Worm (Caenorhabditis elegans) whole organism, early embryonic: ENCODE data around the gene C16C4.18.
"Not testable (repeated sequence)": the region's sequence is repeated elsewhere in the genome, so short reads cannot be mapped to it uniquely, and the experiment has no call there.

ENCODE experiments used
- B0310.2 ChIP-seq: sonication (generic microtip); optimal IDR thresholded peaks from 2 replicates; lab custom pipeline; 2016; ENCODE audit warnings: mild to moderate bottlenecking, missing genetic modification characterization, missing compliant biosample characterization
- F13C5.2 ChIP-seq: sonication (generic microtip); optimal IDR thresholded peaks from 2 replicates; lab custom pipeline; 2017; ENCODE audit warnings: mild to moderate bottlenecking, missing genetic modification characterization, inconsistent platforms, missing compliant biosample characterization
- aly-1 ChIP-seq: sonication (generic microtip); optimal IDR thresholded peaks from 2 replicates; lab custom pipeline; 2016; ENCODE audit warnings: missing genetic modification characterization, missing compliant biosample characterization
- ama-1 ChIP-seq: fragments of 150-350 bp; optimal IDR thresholded peaks from 2 replicates; lab custom pipeline; 2014
- ceh-13 ChIP-seq: fragments of 200-800 bp; sonication (Bioruptor generic); optimal IDR thresholded peaks from 2 replicates; lab custom pipeline; 2018; ENCODE audit warnings: mild to moderate bottlenecking, missing genetic modification characterization, missing compliant biosample characterization
- ceh-36 ChIP-seq: sonication (generic microtip); optimal IDR thresholded peaks from 2 replicates; lab custom pipeline; 2016; ENCODE audit warnings: missing genetic modification characterization, inconsistent platforms, missing compliant biosample characterization
- ets-7 ChIP-seq: sonication (generic microtip); optimal IDR thresholded peaks from 2 replicates; lab custom pipeline; 2016; ENCODE audit warnings: missing genotype, missing genetic modification characterization, missing compliant biosample characterization
- flt-1 ChIP-seq: fragments of 200-800 bp; sonication (Bioruptor generic); IDR thresholded peaks from 2 replicates; pipeline ENCODE4 v1.3.6; 2022; ENCODE audit warnings: missing genetic modification characterization, missing compliant biosample characterization
- hmbx-1 ChIP-seq: sonication (generic microtip); optimal IDR thresholded peaks from 2 replicates; lab custom pipeline; 2016; ENCODE audit warnings: mild to moderate bottlenecking, missing genetic modification characterization, missing compliant biosample characterization
- hmg-4 ChIP-seq: fragments of 200-800 bp; sonication (Bioruptor generic); optimal IDR thresholded peaks from 2 replicates; lab custom pipeline; 2018; ENCODE audit warnings: mild to moderate bottlenecking, missing genetic modification characterization, missing compliant biosample characterization
- hnd-1 ChIP-seq: sonication (generic microtip); optimal IDR thresholded peaks from 2 replicates; lab custom pipeline; 2016; ENCODE audit warnings: missing genetic modification characterization, missing compliant biosample characterization
- pes-1 ChIP-seq: fragments of 200-800 bp; sonication (Bioruptor generic); IDR thresholded peaks from 2 replicates; pipeline ENCODE4 v1.3.6; 2022; ENCODE audit warnings: missing genetic modification reagents, missing genetic modification characterization, missing compliant biosample characterization
- scrt-1 ChIP-seq: fragments of 200-800 bp; sonication (Bioruptor generic); IDR thresholded peaks from 2 replicates; pipeline ENCODE4 v1.3.6; 2022; ENCODE audit warnings: missing genetic modification characterization, missing compliant biosample characterization
- sea-1 ChIP-seq: fragments of 200-800 bp; sonication (Bioruptor generic); conservative IDR thresholded peaks from 2 replicates; pipeline ENCODE4 v1.3.6; 2022; ENCODE audit warnings: missing genetic modification characterization, missing compliant biosample characterization
- tbx-11 ChIP-seq: fragments of 200-800 bp; sonication (Bioruptor generic); IDR thresholded peaks from 2 replicates; pipeline ENCODE4 v1.3.6; 2022; ENCODE audit warnings: missing genetic modification characterization, missing compliant biosample characterization
- tbx-37 ChIP-seq: fragments of 200-800 bp; sonication (Bioruptor generic); conservative IDR thresholded peaks from 2 replicates; pipeline ENCODE4 v1.3.6; 2022; ENCODE audit warnings: missing genetic modification reagents, missing genetic modification characterization, missing compliant biosample characterization
- tra-4 ChIP-seq: sonication (generic microtip); optimal IDR thresholded peaks from 2 replicates; lab custom pipeline; 2017; ENCODE audit warnings: missing genetic modification characterization, missing compliant biosample characterization

Gene C16C4.18

DNA sequence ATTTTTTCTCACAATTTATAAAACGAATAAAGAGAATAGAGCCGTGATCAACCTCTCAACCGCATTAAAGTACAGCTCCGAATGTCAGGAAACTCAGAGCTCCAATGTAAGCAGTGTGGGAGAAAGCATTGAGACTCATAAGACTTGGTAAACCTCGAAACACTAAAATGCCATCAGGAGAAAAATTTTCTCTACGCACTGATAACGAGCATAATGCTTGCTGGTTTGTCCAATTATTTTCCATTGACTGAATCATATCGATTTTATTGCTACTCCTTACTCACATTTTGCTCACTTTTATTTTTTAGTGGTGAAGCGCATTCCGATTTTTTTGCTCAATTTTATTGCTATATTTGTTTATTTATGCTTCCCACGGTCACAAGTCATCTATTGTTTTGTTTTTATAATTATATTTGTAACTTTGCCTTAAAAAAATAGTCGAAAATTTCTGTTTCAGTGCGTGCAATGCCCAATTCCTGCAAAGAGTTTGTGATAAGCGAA, 30.9 kb downstream of the C16C4.18 start, which contains the start of gene math-40:
math-40 (plus strand) TSS at position 451 of the 501 bp plus-strand sequence.
- TF ChIP-seq aly-1 (tag; lab: Kevin White, UChicago) = no peak
- no peak for TF ChIP-seq tra-4 (tag; lab: Kevin White, UChicago)
- no peak for TF ChIP-seq tbx-37
- TF ChIP-seq F13C5.2 = no peak
- no peak for TF ChIP-seq B0310.2
- no peak for TF ChIP-seq pes-1 (GFP tag; lab: Robert Waterston, UW)
- no peak for TF ChIP-seq flt-1 (GFP tag; lab: Robert Waterston, UW)
- no peak for TF ChIP-seq ets-7 (tag; lab: Kevin White, UChicago)
- TF ChIP-seq tbx-11 (GFP tag; lab: Robert Waterston, UW) = no peak
- no peak for TF ChIP-seq hnd-1 (tag; lab: Kevin White, UChicago)
- no peak for TF ChIP-seq sea-1 (GFP tag; lab: Robert Waterston, UW)
- TF ChIP-seq ceh-13 = no peak
- no peak for TF ChIP-seq scrt-1 (GFP tag; lab: Robert Waterston, UW)
- TF ChIP-seq hmbx-1 (tag; lab: Kevin White, UChicago) = no peak
- no peak for TF ChIP-seq hmg-4 (GFP tag; lab: Kevin White, UChicago)
- no peak for TF ChIP-seq ama-1
- no peak for TF ChIP-seq ceh-36 (tag; lab: Kevin White, UChicago)

DNA sequence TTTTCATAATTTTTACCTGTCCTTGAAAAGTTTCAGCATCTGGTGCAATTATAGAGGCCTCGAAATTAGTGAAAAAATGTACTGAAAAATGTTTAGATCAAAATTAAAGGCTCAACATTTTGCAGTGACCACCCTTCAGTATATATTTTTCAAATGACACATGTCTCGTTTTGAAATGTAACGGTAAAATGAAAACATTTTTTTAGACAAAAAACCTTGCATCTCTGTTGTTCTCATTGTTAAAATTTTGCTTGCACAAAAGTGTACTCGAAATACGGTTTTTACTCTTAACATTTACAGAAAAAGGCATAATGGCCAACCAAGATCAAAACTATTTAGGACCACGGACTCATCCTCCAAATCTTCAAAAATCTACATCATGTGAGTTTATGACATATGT, 36.8 kb downstream of the C16C4.18 start, which contains the start of gene math-41:
math-41 (plus strand) TSS at position 301 of the 400 bp plus-strand sequence.
- TF ChIP-seq hmbx-1 (tag; lab: Kevin White, UChicago); B0310.2; tbx-37: not testable (repeated sequence)

DNA sequence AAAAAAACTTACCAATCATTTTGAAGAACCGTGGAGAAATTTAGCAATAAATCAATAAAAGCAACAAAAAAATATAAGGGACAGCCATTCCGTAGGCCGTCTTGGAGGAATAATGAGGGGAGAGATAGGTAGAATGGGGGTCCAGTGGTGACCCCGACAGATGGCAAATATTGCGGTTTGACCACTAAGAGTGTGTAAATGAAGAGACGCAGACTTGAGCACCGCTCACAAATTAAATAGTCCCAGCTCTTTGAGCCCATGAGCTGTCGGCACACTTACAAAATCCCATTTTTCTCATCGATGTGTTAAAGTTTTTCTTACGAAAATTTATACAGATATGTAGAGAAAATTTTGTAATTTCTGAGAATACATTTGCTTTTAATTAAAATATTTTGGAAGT, 40.4 kb downstream of the C16C4.18 start, which contains the start of gene fbxa-3:
fbxa-3 (minus strand) TSS at position 101 of the 400 bp plus-strand sequence.
- TF ChIP-seq hmg-4 (GFP tag; lab: Kevin White, UChicago) = no peak
- TF ChIP-seq B0310.2 = no peak
- no peak for TF ChIP-seq tra-4 (tag; lab: Kevin White, UChicago)
- TF ChIP-seq pes-1 (GFP tag; lab: Robert Waterston, UW) = no peak
- TF ChIP-seq tbx-37 = no peak
- no peak for TF ChIP-seq ama-1
- no peak for TF ChIP-seq flt-1 (GFP tag; lab: Robert Waterston, UW)
- TF ChIP-seq sea-1 (GFP tag; lab: Robert Waterston, UW) = no peak
- no peak for TF ChIP-seq ceh-36 (tag; lab: Kevin White, UChicago)

DNA sequence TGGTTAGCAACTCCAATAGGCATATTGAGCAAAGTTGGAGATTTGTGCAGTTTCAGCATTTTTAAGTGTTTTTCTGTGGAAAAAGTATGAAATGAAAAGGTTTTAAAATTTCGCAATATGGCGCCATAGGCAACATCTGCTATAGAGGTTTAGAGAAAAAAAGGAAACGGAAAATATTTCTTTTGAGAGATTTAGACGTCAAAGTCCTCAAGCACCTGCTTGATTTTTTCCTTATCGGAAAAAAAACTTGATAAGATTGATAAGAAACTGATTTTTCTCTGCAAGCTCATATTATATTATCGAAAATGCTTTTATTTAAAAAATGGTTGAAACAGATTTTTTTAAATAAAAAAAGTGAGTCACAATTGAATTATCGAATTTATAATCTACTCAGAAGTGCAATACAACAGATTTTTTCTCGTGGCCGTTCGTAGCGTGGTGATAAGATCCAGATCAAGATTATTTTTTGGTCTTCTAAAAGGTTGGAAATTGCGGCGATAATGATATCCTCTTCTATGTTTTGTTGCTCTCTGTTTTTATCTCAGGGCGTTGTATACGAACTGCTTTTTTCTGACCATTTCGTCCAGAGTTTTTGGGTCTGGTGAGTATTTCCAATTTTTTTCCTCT, 41.1 kb downstream of the C16C4.18 start, which contains the start of gene fbxc-19:
fbxc-19 (plus strand) TSS at position 536 of the 627 bp plus-strand sequence.
- TF ChIP-seq sea-1 (GFP tag; lab: Robert Waterston, UW) = no peak
- no peak for TF ChIP-seq hnd-1 (tag; lab: Kevin White, UChicago)
- no peak for TF ChIP-seq hmbx-1 (tag; lab: Kevin White, UChicago)
- no peak for TF ChIP-seq ama-1
- no peak for TF ChIP-seq ceh-36 (tag; lab: Kevin White, UChicago)
- TF ChIP-seq tbx-11 (GFP tag; lab: Robert Waterston, UW) = no peak
- TF ChIP-seq F13C5.2 = no peak
- no peak for TF ChIP-seq scrt-1 (GFP tag; lab: Robert Waterston, UW)

DNA sequence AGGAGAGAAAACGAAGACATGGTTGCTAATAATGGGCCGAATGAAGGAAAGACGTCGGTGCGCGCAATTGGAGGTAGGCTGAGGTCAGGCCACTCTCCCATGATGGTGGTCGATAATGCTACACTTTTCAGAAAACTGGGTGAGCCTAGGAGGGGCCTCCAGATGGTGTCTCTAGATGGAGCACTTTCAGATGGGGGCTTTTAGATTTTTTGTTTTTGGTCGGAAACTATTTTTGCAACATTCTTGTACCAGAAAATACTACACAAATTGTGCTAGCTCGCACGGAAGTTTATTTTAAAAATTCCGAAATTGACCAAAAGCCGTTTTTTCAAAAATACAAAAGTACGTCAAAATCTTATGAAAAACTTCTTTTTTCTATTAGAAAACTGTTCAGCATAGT, 42.8 kb downstream of the C16C4.18 start, which contains the start of gene fbxb-10:
fbxb-10 (minus strand) TSS at position 101 of the 400 bp plus-strand sequence.
- TF ChIP-seq aly-1 (tag; lab: Kevin White, UChicago) = no peak
- TF ChIP-seq pes-1 (GFP tag; lab: Robert Waterston, UW) = no peak
- no peak for TF ChIP-seq flt-1 (GFP tag; lab: Robert Waterston, UW)
- no peak for TF ChIP-seq ets-7 (tag; lab: Kevin White, UChicago)
- TF ChIP-seq B0310.2 = no peak
- no peak for TF ChIP-seq F13C5.2
- no peak for TF ChIP-seq hmg-4 (GFP tag; lab: Kevin White, UChicago)
- no peak for TF ChIP-seq scrt-1 (GFP tag; lab: Robert Waterston, UW)
- no peak for TF ChIP-seq ceh-13

DNA sequence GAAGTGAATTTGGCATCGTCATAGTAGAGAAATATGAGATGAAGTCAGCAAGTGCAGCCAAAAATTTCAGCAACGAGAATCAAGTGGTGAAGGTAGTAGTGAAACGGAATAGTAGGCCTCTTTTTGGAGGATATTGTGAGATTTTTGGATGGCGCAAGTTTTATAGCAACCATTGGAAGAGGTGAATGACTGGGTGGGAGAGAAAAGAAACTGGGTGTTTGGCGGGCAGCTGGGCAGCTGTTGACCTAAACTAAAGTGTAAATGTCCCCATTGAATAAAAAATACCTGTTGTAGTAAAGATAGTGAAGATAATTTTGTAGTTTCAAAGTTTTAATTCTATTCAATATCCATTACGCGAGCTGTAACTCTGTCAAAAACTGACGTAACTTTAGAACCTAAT, 45.1 kb downstream of the C16C4.18 start:
- TF ChIP-seq tbx-11 (GFP tag; lab: Robert Waterston, UW) (no peak), hnd-1 (tag; lab: Kevin White, UChicago) (no peak), pes-1 (GFP tag; lab: Robert Waterston, UW) (no peak), tra-4 (tag; lab: Kevin White, UChicago) (no peak), ceh-13 (no peak), B0310.2 (no peak), flt-1 (GFP tag; lab: Robert Waterston, UW) (no peak), F13C5.2 (no peak), ceh-36 (tag; lab: Kevin White, UChicago) (no peak), scrt-1 (GFP tag; lab: Robert Waterston, UW) (no peak), tbx-37 (no peak), hmbx-1 (tag; lab: Kevin White, UChicago) (no peak)
